Fruit fly (Drosophila melanogaster): Measurements from ENCODE around the gene CG11263.

DNA sequence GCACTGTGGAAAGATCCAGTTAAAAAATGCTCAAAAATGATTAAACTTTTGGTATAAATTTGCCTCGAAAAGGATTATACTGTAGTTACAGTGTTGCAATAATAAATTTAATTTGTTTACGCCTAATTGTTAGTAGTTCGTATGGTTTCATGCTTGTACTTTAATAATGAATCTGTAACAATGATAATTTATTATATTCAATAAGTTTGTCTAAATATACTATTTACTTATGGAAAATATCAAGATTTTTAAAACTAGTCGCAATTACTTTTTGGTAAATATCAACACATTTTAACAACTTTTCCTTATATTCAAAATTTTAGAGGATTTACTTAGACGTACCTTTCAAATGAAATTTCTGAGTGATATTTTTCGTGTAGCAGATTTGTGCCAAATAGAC lies 11.8 kb upstream of the CG11263 start, which contains the start of gene CG11262:
- TF ChIP-seq h (optimal IDR thresholded peaks at IDR 0.05), result no peak
- no peak for TF ChIP-seq insv (optimal IDR thresholded peaks at IDR 0.05)
- no peak for TF ChIP-seq psq (optimal IDR thresholded peaks at IDR 0.05)
- TF ChIP-seq ttk (optimal IDR thresholded peaks at IDR 0.05), result no peak
- no peak for TF ChIP-seq Myc (optimal IDR thresholded peaks at IDR 0.05)

Data from Kc167 (cell line).